Fruit fly (Drosophila melanogaster): ENCODE results near the gene CG9154.

Gene CG9154

dm6 chr2L:6065823-6066222 lies 4.7 kb downstream of the CG9154 start, which contains the start of the genes Fbw5 and CG9147 (continued):
- TF ChIP-seq dysf (GFP tag; IDR thresholded peaks at IDR 0.05) (peak; percentile 100), Eip74EF (GFP tag; optimal IDR thresholded peaks at IDR 0.05) (peak in 1 of 2 experiments; percentile 100), CG11085 (GFP tag; IDR thresholded peaks at IDR 0.05) (peak; percentile 98), CG10979 (tag; optimal IDR thresholded peaks at IDR 0.05) (peak; percentile 99), zfh2 (GFP tag; optimal IDR thresholded peaks at IDR 0.05) (peak; percentile 99), bbx (GFP tag; IDR thresholded peaks at IDR 0.05; ENCODE audit: partially characterized antibody) (peak; percentile 70), Dfd (GFP tag; optimal IDR thresholded peaks at IDR 0.05) (no peak), ken (GFP tag; IDR thresholded peaks at IDR 0.05) (peak; percentile 100), Sin3A (optimal IDR thresholded peaks at IDR 0.05) (no peak), h (optimal IDR thresholded peaks at IDR 0.05) (no peak), Atf-2 (GFP tag; optimal IDR thresholded peaks at IDR 0.05) (peak; percentile 99), CG12155 (GFP tag; optimal IDR thresholded peaks at IDR 0.05) (peak; percentile 99), CG31388 (GFP tag; optimal IDR thresholded peaks at IDR 0.05) (peak; percentile 99), Hmr (GFP tag; optimal IDR thresholded peaks at IDR 0.05) (peak; percentile 100), MESR4 (GFP tag; optimal IDR thresholded peaks at IDR 0.05) (peak; percentile 98), gcm (GFP tag; optimal IDR thresholded peaks at IDR 0.05) (peak; percentile 100), Adf1 (GFP tag; IDR thresholded peaks at IDR 0.05) (peak; percentile 93), CG12391 (tag; optimal IDR thresholded peaks at IDR 0.05) (peak; percentile 100), croc (GFP tag; conservative IDR thresholded peaks at IDR 0.05) (peak; percentile 99), CG31441 (GFP tag; IDR thresholded peaks at IDR 0.05) (peak; percentile 99), YL-1 (GFP tag; optimal IDR thresholded peaks at IDR 0.05) (peak; percentile 100), Hmx (GFP tag; optimal IDR thresholded peaks at IDR 0.05) (peak; percentile 98), CG12942 (GFP tag; optimal IDR thresholded peaks at IDR 0.05) (peak; percentile 100), org-1 (GFP tag; optimal IDR thresholded peaks at IDR 0.05) (peak; percentile 99), crc (GFP tag; optimal IDR thresholded peaks at IDR 0.05) (peak; percentile 99), pros (GFP tag; optimal IDR thresholded peaks at IDR 0.05) (peak; percentile 67), bsh (GFP tag; optimal IDR thresholded peaks at IDR 0.05) (peak; percentile 99 to 100), CG6813 (GFP tag; optimal IDR thresholded peaks at IDR 0.05) (peak; percentile 98), sd (tag; optimal IDR thresholded peaks at IDR 0.05) (peak; percentile 99)

- no peak for TF ChIP-seq pan (optimal IDR thresholded peaks at IDR 0.05)
- peak in 1 of 2 experiments; percentile 85 for TF ChIP-seq pan (GFP tag; optimal IDR thresholded peaks at IDR 0.05 in 1 of 2, IDR thresholded peaks at IDR 0.05 in 1 of 2)
- TF ChIP-seq trem (tag; optimal IDR thresholded peaks at IDR 0.05), result peak; percentile 92
- TF ChIP-seq dm (GFP tag; optimal IDR thresholded peaks at IDR 0.05), result peak; percentile 70
- peak; percentile 25; the same call in 1 of the 2 replicates for TF ChIP-seq Gsc (GFP tag; IDR thresholded peaks at IDR 0.05)
- no peak for TF ChIP-seq br (optimal IDR thresholded peaks at IDR 0.05)
- peak; percentile 71 for TF ChIP-seq crc (GFP tag; optimal IDR thresholded peaks at IDR 0.05)
- TF ChIP-seq CG34376 (GFP tag; optimal IDR thresholded peaks at IDR 0.05), result peak; percentile 66
- peak; percentile 40 for TF ChIP-seq cato (GFP tag; optimal IDR thresholded peaks at IDR 0.05; ENCODE audit: borderline replicate concordance)
- TF ChIP-seq CG13775 (GFP tag; optimal IDR thresholded peaks at IDR 0.05), result peak; percentile 84
- TF ChIP-seq Hmx (GFP tag; optimal IDR thresholded peaks at IDR 0.05), result peak; percentile 62
- peak; percentile 83 for TF ChIP-seq CG4854 (GFP tag; optimal IDR thresholded peaks at IDR 0.05)
- TF ChIP-seq Tbp (GFP tag; optimal IDR thresholded peaks at IDR 0.05), result no peak
- peak; percentile 51 for TF ChIP-seq CG12236 (GFP tag; optimal IDR thresholded peaks at IDR 0.05)
- peak; percentile 89 for TF ChIP-seq Antp (GFP tag; optimal IDR thresholded peaks at IDR 0.05)
- peak; percentile 61; the same call in 1 of the 2 replicates for TF ChIP-seq CG4404 (GFP tag; IDR thresholded peaks at IDR 0.05)
- peak; percentile 79 for TF ChIP-seq CG16863 (GFP tag; optimal IDR thresholded peaks at IDR 0.05)
- TF ChIP-seq CG16815 (GFP tag; optimal IDR thresholded peaks at IDR 0.05), result peak; percentile 54
- TF ChIP-seq CG2875 (GFP tag; optimal IDR thresholded peaks at IDR 0.05), result peak; percentile 69
- peak; percentile 80 for TF ChIP-seq CG8388 (GFP tag; optimal IDR thresholded peaks at IDR 0.05)
- TF ChIP-seq gfzf (GFP tag; optimal IDR thresholded peaks at IDR 0.05), result peak; percentile 73
- no peak for TF ChIP-seq hkb (optimal IDR thresholded peaks at IDR 0.05)
- peak; percentile 84 for TF ChIP-seq hkb (GFP tag; IDR thresholded peaks at IDR 0.05)
- TF ChIP-seq CG12299 (tag; optimal IDR thresholded peaks at IDR 0.05), result peak; percentile 85
Observed at dm6 chr2L:6062382-6063082, 8.0 kb downstream of the CG9154 start, which contains the start of the genes ND-51 and CG13994. TSS of gene ND-51 (minus strand) at chr2L:6062757. TSS of gene CG13994 (plus strand) at chr2L:6062989.
